Worm (Caenorhabditis elegans): ENCODE results near the gene dnj-23.

dnj-23 gene

DNA sequence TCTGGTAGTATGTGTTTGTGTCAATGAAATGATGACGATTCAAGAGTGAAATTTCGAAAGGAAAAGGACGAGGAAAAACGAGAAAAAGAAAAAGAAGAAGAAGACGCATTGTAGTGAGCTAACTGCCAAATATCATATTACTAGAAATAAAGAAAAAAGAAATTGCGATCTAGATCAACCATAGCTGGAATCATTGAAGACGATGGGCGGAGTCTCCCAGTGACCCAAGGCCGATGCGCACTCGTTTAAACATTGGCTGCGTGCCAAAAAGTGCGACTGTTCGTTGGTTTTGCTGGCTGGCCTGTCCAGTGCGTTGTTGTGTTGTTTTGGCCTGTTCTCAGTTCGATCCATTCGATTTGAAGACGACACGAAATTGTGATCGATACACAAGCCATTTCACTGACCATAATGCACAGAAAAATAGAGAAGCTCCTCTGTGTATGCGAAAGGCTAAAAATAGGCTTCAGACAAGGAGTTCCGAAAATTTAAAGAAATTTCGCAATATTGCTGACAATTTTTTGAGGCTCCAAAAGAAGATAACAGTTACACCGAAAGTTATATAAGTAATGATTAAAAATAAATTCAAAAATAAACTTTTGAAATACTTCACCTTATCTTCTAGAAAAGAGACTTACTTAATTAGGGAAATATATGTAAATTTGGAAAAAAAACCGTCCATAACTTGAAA is 46.0 kb downstream of the dnj-23 start:
- TF ChIP-seq nhr-12 (tag; optimal IDR thresholded peaks at IDR 0.05) = no peak
- no peak for TF ChIP-seq nhr-21 (tag; optimal IDR thresholded peaks at IDR 0.05)
- no peak for TF ChIP-seq fos-1 (tag; optimal IDR thresholded peaks at IDR 0.05)
- no peak for TF ChIP-seq peb-1 (tag; optimal IDR thresholded peaks at IDR 0.05)
- TF ChIP-seq ZK546.5 (tag; optimal IDR thresholded peaks at IDR 0.05) = no peak
- TF ChIP-seq gmeb-1 (tag; optimal IDR thresholded peaks at IDR 0.05) = no peak
- no peak for TF ChIP-seq sem-4 (tag; optimal IDR thresholded peaks at IDR 0.05)
- TF ChIP-seq Y55F3AM.14 (GFP tag; optimal IDR thresholded peaks at IDR 0.05) = no peak
- no peak for TF ChIP-seq ztf-1 (GFP tag; conservative IDR thresholded peaks at IDR 0.05)
- no peak for TF ChIP-seq ztf-11 (tag; optimal IDR thresholded peaks at IDR 0.05)
- TF ChIP-seq crh-2 (tag; optimal IDR thresholded peaks at IDR 0.05) = no peak
- no peak for TF ChIP-seq mdl-1 (tag; optimal IDR thresholded peaks at IDR 0.05)
- TF ChIP-seq sma-3 (GFP tag; optimal IDR thresholded peaks at IDR 0.05) = no peak
- TF ChIP-seq unc-55 (GFP tag; optimal IDR thresholded peaks at IDR 0.05) = peak; percentile 8
- no peak for TF ChIP-seq sma-9 (GFP tag; optimal IDR thresholded peaks at IDR 0.05)
- no peak for TF ChIP-seq sma-9 (tag; optimal IDR thresholded peaks at IDR 0.05)
- TF ChIP-seq nhr-25 (tag; optimal IDR thresholded peaks at IDR 0.05) = peak; percentile 40

DNA sequence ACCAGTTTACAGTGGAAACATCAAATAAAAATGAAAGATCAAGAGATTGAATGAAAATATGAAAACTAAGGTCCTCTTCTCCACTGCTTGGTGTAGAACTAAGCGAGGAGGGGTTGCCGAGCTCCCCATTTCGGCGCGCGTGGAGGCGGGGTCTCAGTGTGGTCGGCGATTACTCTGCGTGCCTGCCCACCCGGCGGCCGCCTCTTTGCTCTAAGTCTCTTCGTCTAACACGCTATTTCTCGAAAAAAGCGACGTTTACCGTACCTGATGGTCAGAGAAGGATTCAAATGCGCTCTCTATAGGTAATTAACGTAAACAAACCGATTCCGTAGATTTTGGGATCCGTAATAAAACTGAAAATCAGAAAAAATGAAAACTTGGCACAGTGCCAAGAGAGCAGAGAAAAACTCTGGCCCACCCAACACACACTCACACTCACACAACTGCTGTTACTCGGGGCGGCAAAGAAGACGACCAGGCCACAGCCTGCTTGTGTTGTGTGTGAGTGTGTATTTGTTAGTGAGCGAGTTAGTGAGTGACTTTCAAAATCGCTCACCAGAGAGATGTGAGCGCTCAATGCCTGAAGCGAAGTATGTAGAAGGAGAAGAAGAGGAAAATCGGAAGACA is 46.7 kb downstream of the dnj-23 start:
- TF ChIP-seq sma-3 (GFP tag; optimal IDR thresholded peaks at IDR 0.05) = peak; percentile 40
- TF ChIP-seq C34F6.9 (tag; optimal IDR thresholded peaks at IDR 0.05) = peak; percentile 80
- TF ChIP-seq nhr-237 (tag; optimal IDR thresholded peaks at IDR 0.05) = no peak
- TF ChIP-seq nhr-12 (tag; optimal IDR thresholded peaks at IDR 0.05) = no peak
- TF ChIP-seq nhr-6 (tag; optimal IDR thresholded peaks at IDR 0.05) = no peak
- no peak for TF ChIP-seq mbf-1 (tag; optimal IDR thresholded peaks at IDR 0.05)
- TF ChIP-seq fos-1 (tag; optimal IDR thresholded peaks at IDR 0.05) = peak; percentile 62
- peak; percentile 40 for TF ChIP-seq sem-4 (tag; optimal IDR thresholded peaks at IDR 0.05)
- TF ChIP-seq elt-1 (tag; optimal IDR thresholded peaks at IDR 0.05) = no peak
- TF ChIP-seq dmd-4 (tag; optimal IDR thresholded peaks at IDR 0.05) = no peak
- no peak for TF ChIP-seq lin-39 (tag; optimal IDR thresholded peaks at IDR 0.05)
- TF ChIP-seq nhr-10 (tag; optimal IDR thresholded peaks at IDR 0.05) = no peak
- peak; percentile 71 for TF ChIP-seq lin-11 (tag; optimal IDR thresholded peaks at IDR 0.05)
- peak; percentile 84 for TF ChIP-seq F13H6.1 (tag; optimal IDR thresholded peaks at IDR 0.05)
- peak; percentile 81 for TF ChIP-seq unc-55 (GFP tag; optimal IDR thresholded peaks at IDR 0.05)
- TF ChIP-seq mab-5 (tag; optimal IDR thresholded peaks at IDR 0.05) = peak; percentile 40
- peak; percentile 32 for TF ChIP-seq lin-13 (GFP tag; optimal IDR thresholded peaks at IDR 0.05)
- TF ChIP-seq nhr-25 (tag; optimal IDR thresholded peaks at IDR 0.05) = peak; percentile 30
- no peak for TF ChIP-seq unc-62 (GFP tag; optimal IDR thresholded peaks at IDR 0.05)
- peak; percentile 40 for TF ChIP-seq gmeb-1 (tag; optimal IDR thresholded peaks at IDR 0.05)
- peak; percentile 43 to 84 for TF ChIP-seq lsy-2 (tag; optimal IDR thresholded peaks at IDR 0.05)
- TF ChIP-seq ama-1 (optimal IDR thresholded peaks at IDR 0.05) = peak; percentile 32
- peak; percentile 63 for TF ChIP-seq sma-9 (GFP tag; optimal IDR thresholded peaks at IDR 0.05)
- no peak for TF ChIP-seq sma-9 (tag; optimal IDR thresholded peaks at IDR 0.05)
- TF ChIP-seq blmp-1 (tag; optimal IDR thresholded peaks at IDR 0.05; ENCODE audit: insufficient read depth) = no peak
- no peak for TF ChIP-seq alr-1 (tag; optimal IDR thresholded peaks at IDR 0.05)
- TF ChIP-seq ztf-4 (tag; optimal IDR thresholded peaks at IDR 0.05) = peak; percentile 71
- peak; percentile 54 for TF ChIP-seq egl-27 (tag; optimal IDR thresholded peaks at IDR 0.05)
- TF ChIP-seq crh-2 (tag; optimal IDR thresholded peaks at IDR 0.05) = peak; percentile 61
- peak; percentile 79 for TF ChIP-seq zag-1 (tag; optimal IDR thresholded peaks at IDR 0.05)
- no peak for TF ChIP-seq R02D3.7 (tag; optimal IDR thresholded peaks at IDR 0.05)
- TF ChIP-seq ceh-16 (tag; optimal IDR thresholded peaks at IDR 0.05) = peak; percentile 24
- TF ChIP-seq nhr-129 (tag; optimal IDR thresholded peaks at IDR 0.05) = peak; percentile 95
- TF ChIP-seq mdl-1 (tag; optimal IDR thresholded peaks at IDR 0.05) = peak; percentile 19 to 52

DNA sequence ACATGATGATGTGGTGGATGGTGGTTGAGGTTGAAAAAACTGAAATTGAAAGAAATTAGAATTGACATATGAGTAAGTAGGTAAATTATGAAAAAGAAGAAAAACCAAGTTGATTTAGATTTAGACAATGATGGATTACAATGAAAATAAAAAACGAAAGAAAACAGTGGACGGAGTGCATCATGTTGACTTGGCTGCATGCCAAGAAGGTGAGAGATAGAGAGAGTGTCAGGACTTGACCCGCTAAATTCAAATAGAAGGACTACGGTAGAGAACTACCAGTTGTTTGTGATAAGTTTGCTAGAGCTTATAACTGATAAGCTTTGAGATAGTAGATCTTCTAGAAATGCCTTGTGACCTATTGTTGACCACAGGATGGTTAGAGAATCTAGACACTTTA is 47.3 kb downstream of the dnj-23 start, which contains the start of gene T24B8.3:
TSS of gene T24B8.3 (minus strand) at position 39 of the 400 bp plus-strand sequence.
- TF ChIP-seq lsy-2 (tag; optimal IDR thresholded peaks at IDR 0.05) (peak in 1 of 2 experiments; percentile 50), nhr-10 (tag; optimal IDR thresholded peaks at IDR 0.05) (no peak), nhr-6 (tag; optimal IDR thresholded peaks at IDR 0.05) (peak; percentile 20), dmd-4 (tag; optimal IDR thresholded peaks at IDR 0.05) (no peak), gmeb-1 (tag; optimal IDR thresholded peaks at IDR 0.05) (peak; percentile 4), aly-2 (tag; optimal IDR thresholded peaks at IDR 0.05) (no peak), mdl-1 (tag; optimal IDR thresholded peaks at IDR 0.05) (no peak), egl-27 (tag; optimal IDR thresholded peaks at IDR 0.05) (no peak), ama-1 (optimal IDR thresholded peaks at IDR 0.05) (peak; percentile 21), nhr-129 (tag; optimal IDR thresholded peaks at IDR 0.05) (peak; percentile 27), ztf-11 (tag; optimal IDR thresholded peaks at IDR 0.05) (no peak), sma-9 (GFP tag; optimal IDR thresholded peaks at IDR 0.05) (peak; percentile 51), sma-9 (tag; optimal IDR thresholded peaks at IDR 0.05) (no peak)
